Worm (Caenorhabditis elegans): ENCODE data around the gene C30G12.1.
A peak's percentile ranks its signal among the peaks of the same experiment; 100 is the strongest.

C30G12.1 gene

ce11 chrII:7280584-7280983, 18.6 kb upstream of the C30G12.1 start:
- TF ChIP-seq elt-2 (tag; optimal IDR thresholded peaks at IDR 0.05): peak; percentile 4
- peak; percentile 20 for TF ChIP-seq fos-1 (tag; optimal IDR thresholded peaks at IDR 0.05)
- TF ChIP-seq ceh-82 (tag; optimal IDR thresholded peaks at IDR 0.05): no peak

- TF ChIP-seq egl-27 (tag; optimal IDR thresholded peaks at IDR 0.05) (no peak), pha-4 (tag; optimal IDR thresholded peaks at IDR 0.05) (peak; percentile 67)
Measured at ce11 chrII:7283063-7283462, 16.1 kb upstream of the C30G12.1 start.

ce11 chrII:7287140-7287539, 12.0 kb upstream of the C30G12.1 start:
- no peak for TF ChIP-seq fos-1 (tag; optimal IDR thresholded peaks at IDR 0.05)
- peak; percentile 49 for TF ChIP-seq elt-2 (tag; optimal IDR thresholded peaks at IDR 0.05)
- TF ChIP-seq nhr-43 (tag; optimal IDR thresholded peaks at IDR 0.05; ENCODE audit: poor library complexity, severe bottlenecking): peak; percentile 6

- TF ChIP-seq nhr-43 (tag; optimal IDR thresholded peaks at IDR 0.05; ENCODE audit: poor library complexity, severe bottlenecking) (peak; percentile 75), nhr-25 (tag; optimal IDR thresholded peaks at IDR 0.05) (peak; percentile 68), lsy-12 (tag; optimal IDR thresholded peaks at IDR 0.05) (peak; percentile 37), elt-3 (tag; optimal IDR thresholded peaks at IDR 0.05) (peak; percentile 49 to 57 (median 50)), zag-1 (tag; optimal IDR thresholded peaks at IDR 0.05) (no peak), egl-5 (tag; optimal IDR thresholded peaks at IDR 0.05) (no peak), elt-2 (tag; optimal IDR thresholded peaks at IDR 0.05) (peak; percentile 41), unc-62 (GFP tag; optimal IDR thresholded peaks at IDR 0.05) (peak; percentile 64), lin-39 (tag; optimal IDR thresholded peaks at IDR 0.05) (no peak), elt-1 (tag; optimal IDR thresholded peaks at IDR 0.05) (no peak), nhr-23 (tag; optimal IDR thresholded peaks at IDR 0.05) (peak; percentile 96), sea-2 (GFP tag; optimal IDR thresholded peaks at IDR 0.05) (no peak), pha-4 (tag; optimal IDR thresholded peaks at IDR 0.05) (peak; percentile 6)
Measured at ce11 chrII:7287709-7288108, 11.4 kb upstream of the C30G12.1 start.

ce11 chrII:7289923-7290476, 9.1 kb upstream of the C30G12.1 start, which contains the start of gene C30G12.2:
Gene C30G12.2, plus strand, starts transcription at chrII:7290426.
- TF ChIP-seq pqm-1 (tag; optimal IDR thresholded peaks at IDR 0.05): peak; percentile 92
- TF ChIP-seq zag-1 (tag; optimal IDR thresholded peaks at IDR 0.05): no peak
- no peak for TF ChIP-seq nhr-43 (tag; optimal IDR thresholded peaks at IDR 0.05; ENCODE audit: poor library complexity, severe bottlenecking)
- TF ChIP-seq pha-4 (tag; optimal IDR thresholded peaks at IDR 0.05): no peak
- no peak for TF ChIP-seq ama-1 (optimal IDR thresholded peaks at IDR 0.05)
- no peak for TF ChIP-seq lin-39 (tag; optimal IDR thresholded peaks at IDR 0.05)
- TF ChIP-seq aly-2 (tag; optimal IDR thresholded peaks at IDR 0.05): no peak
- no peak for TF ChIP-seq nhr-11 (tag; optimal IDR thresholded peaks at IDR 0.05)
- TF ChIP-seq fkh-10 (GFP tag; optimal IDR thresholded peaks at IDR 0.05): no peak
- no peak for TF ChIP-seq nhr-12 (tag; optimal IDR thresholded peaks at IDR 0.05)
- no peak for TF ChIP-seq egl-27 (tag; optimal IDR thresholded peaks at IDR 0.05)
- peak; percentile 85 for TF ChIP-seq elt-2 (tag; optimal IDR thresholded peaks at IDR 0.05)
- no peak for TF ChIP-seq mdl-1 (tag; optimal IDR thresholded peaks at IDR 0.05)
- no peak for TF ChIP-seq nhr-237 (tag; optimal IDR thresholded peaks at IDR 0.05)
- TF ChIP-seq tbx-2 (tag; optimal IDR thresholded peaks at IDR 0.05): no peak
- TF ChIP-seq nfya-1 (tag; optimal IDR thresholded peaks at IDR 0.05; ENCODE audit: insufficient read depth): no peak

- no peak for TF ChIP-seq egl-27 (tag; optimal IDR thresholded peaks at IDR 0.05)
- TF ChIP-seq fkh-2 (tag; optimal IDR thresholded peaks at IDR 0.05): no peak
- no peak for TF ChIP-seq nfya-1 (tag; optimal IDR thresholded peaks at IDR 0.05; ENCODE audit: insufficient read depth)
- TF ChIP-seq sea-2 (GFP tag; optimal IDR thresholded peaks at IDR 0.05): no peak
- no peak for TF ChIP-seq unc-62 (GFP tag; optimal IDR thresholded peaks at IDR 0.05)
- TF ChIP-seq mml-1 (tag; optimal IDR thresholded peaks at IDR 0.05): no peak
- TF ChIP-seq lin-15B (tag; optimal IDR thresholded peaks at IDR 0.05): no peak
- no peak for TF ChIP-seq pqm-1 (tag; optimal IDR thresholded peaks at IDR 0.05)
- TF ChIP-seq elt-2 (tag; optimal IDR thresholded peaks at IDR 0.05): no peak
- TF ChIP-seq elt-1 (tag; optimal IDR thresholded peaks at IDR 0.05): no peak
- TF ChIP-seq aly-2 (tag; optimal IDR thresholded peaks at IDR 0.05): no peak
- no peak for TF ChIP-seq ztf-4 (tag; optimal IDR thresholded peaks at IDR 0.05)
- TF ChIP-seq zag-1 (tag; optimal IDR thresholded peaks at IDR 0.05): no peak
- no peak for TF ChIP-seq ama-1 (optimal IDR thresholded peaks at IDR 0.05)
- TF ChIP-seq ceh-82 (tag; optimal IDR thresholded peaks at IDR 0.05): no peak
- TF ChIP-seq ZK546.5 (tag; optimal IDR thresholded peaks at IDR 0.05): no peak
- TF ChIP-seq tbx-2 (tag; optimal IDR thresholded peaks at IDR 0.05): no peak
- TF ChIP-seq egl-5 (tag; optimal IDR thresholded peaks at IDR 0.05): no peak
- TF ChIP-seq unc-39 (tag; optimal IDR thresholded peaks at IDR 0.05): no peak
- no peak for TF ChIP-seq ztf-11 (tag; optimal IDR thresholded peaks at IDR 0.05)
Measured at ce11 chrII:7295917-7296316, 3.2 kb upstream of the C30G12.1 start, which contains the start of gene C30G12.6. Gene C30G12.6, minus strand, starts transcription at chrII:7296017.

Data from whole organism, L3 larva.